Fruit fly (Drosophila melanogaster) whole organism, prepupa: ENCODE measurements around the gene Gcn2.
A peak's percentile ranks its signal among the peaks of the same experiment; 100 is the strongest.

Experiments
- Blimp-1 ChIP-seq: fragments of 200-800 bp; sonication (Bioruptor generic); optimal IDR thresholded peaks from 3 replicates; lab custom pipeline; 2017; ENCODE audit warnings: missing biosample characterization, missing genetic modification characterization, mild to moderate bottlenecking, moderate library complexity, missing genetic modification reagents
- CG10631 ChIP-seq: fragments of 200-800 bp; sonication (Bioruptor generic); optimal IDR thresholded peaks from 2 replicates; lab custom pipeline; 2016; ENCODE audit warnings: missing biosample characterization, missing genetic modification characterization
- CG10669 ChIP-seq: fragments of 200-800 bp; sonication (Bioruptor generic); optimal IDR thresholded peaks from 3 replicates; lab custom pipeline; 2018; ENCODE audit warnings: missing biosample characterization, mild to moderate bottlenecking, missing genetic modification characterization, moderate library complexity
- CG11294 ChIP-seq: fragments of 200-800 bp; sonication (Bioruptor generic); IDR thresholded peaks from 2 replicates; pipeline ENCODE4 v1.3.6; 2022; ENCODE audit warnings: missing biosample characterization, missing genetic modification characterization
- CG11762 ChIP-seq: fragments of 200-800 bp; sonication (Bioruptor generic); optimal IDR thresholded peaks from 3 replicates; lab custom pipeline; 2016; ENCODE audit warnings: missing biosample characterization, missing genetic modification characterization; ENCODE audit not compliant: insufficient read depth
- CG11902 ChIP-seq: fragments of 200-800 bp; sonication (Bioruptor generic); optimal IDR thresholded peaks from 3 replicates; lab custom pipeline; 2016; ENCODE audit warnings: missing biosample characterization, missing genetic modification characterization
- CG15336 ChIP-seq: fragments of 200-800 bp; sonication (Bioruptor generic); IDR thresholded peaks from 2 replicates; pipeline ENCODE4 v1.3.6; 2022; ENCODE audit warnings: missing biosample characterization, missing genetic modification characterization
- CG1621 ChIP-seq: fragments of 200-800 bp; sonication (Bioruptor generic); optimal IDR thresholded peaks from 3 replicates; lab custom pipeline; 2018; ENCODE audit warnings: missing biosample characterization, mild to moderate bottlenecking, missing genetic modification characterization
- CG16779 ChIP-seq: fragments of 200-800 bp; sonication (Bioruptor generic); optimal IDR thresholded peaks from 3 replicates; lab custom pipeline; 2017; ENCODE audit warnings: missing biosample characterization, mild to moderate bottlenecking, missing genetic modification characterization
- CG3032 ChIP-seq: fragments of 200-800 bp; optimal IDR thresholded peaks from 2 replicates; lab custom pipeline; 2019; ENCODE audit warnings: missing biosample characterization, mild to moderate bottlenecking, missing genetic modification characterization, moderate library complexity
- CG31627 ChIP-seq: fragments of 200-800 bp; sonication (Bioruptor generic); optimal IDR thresholded peaks from 3 replicates; lab custom pipeline; 2016; ENCODE audit warnings: missing biosample characterization, missing genetic modification characterization
- CG32006 ChIP-seq: fragments of 200-800 bp; sonication (Bioruptor generic); optimal IDR thresholded peaks from 3 replicates; lab custom pipeline; 2017; ENCODE audit warnings: missing biosample characterization, mild to moderate bottlenecking, missing genetic modification characterization
- CG34406 ChIP-seq: fragments of 200-800 bp; sonication (Bioruptor generic); optimal IDR thresholded peaks from 3 replicates; lab custom pipeline; 2016; ENCODE audit warnings: missing biosample characterization, missing genetic modification characterization
- CG3919 ChIP-seq: fragments of 200-800 bp; sonication (Bioruptor generic); optimal IDR thresholded peaks from 3 replicates; lab custom pipeline; 2016; ENCODE audit warnings: missing biosample characterization, missing genetic modification characterization
- CG4318 ChIP-seq: fragments of 200-800 bp; sonication (Bioruptor generic); optimal IDR thresholded peaks from 3 replicates; lab custom pipeline; 2017; ENCODE audit warnings: missing biosample characterization, mild to moderate bottlenecking, missing genetic modification characterization
- CG6276 ChIP-seq: fragments of 200-800 bp; sonication (Bioruptor generic); optimal IDR thresholded peaks from 2 replicates; lab custom pipeline; 2017; ENCODE audit warnings: missing biosample characterization, mild to moderate bottlenecking, missing genetic modification characterization
- CG6792 ChIP-seq: fragments of 200-800 bp; sonication (Bioruptor generic); optimal IDR thresholded peaks from 3 replicates; lab custom pipeline; 2016; ENCODE audit warnings: missing biosample characterization, missing genetic modification characterization
- CG6808 ChIP-seq: fragments of 200-800 bp; sonication (Bioruptor generic); optimal IDR thresholded peaks from 3 replicates; lab custom pipeline; 2017; ENCODE audit warnings: missing biosample characterization, missing genetic modification characterization, mild to moderate bottlenecking, moderate library complexity, missing genetic modification reagents
- CG6854 ChIP-seq: fragments of 200-800 bp; sonication (Bioruptor generic); optimal IDR thresholded peaks from 2 replicates; lab custom pipeline; 2017; ENCODE audit warnings: missing biosample characterization, mild to moderate bottlenecking, missing genetic modification characterization
- CG7368 ChIP-seq: fragments of 200-800 bp; sonication (Bioruptor generic); optimal IDR thresholded peaks from 3 replicates; lab custom pipeline; 2016; ENCODE audit warnings: missing biosample characterization, missing genetic modification characterization
- CG8119 ChIP-seq: fragments of 200-800 bp; sonication (Bioruptor generic); IDR thresholded peaks from 3 replicates; pipeline ENCODE4 v1.3.6; 2022; ENCODE audit warnings: missing biosample characterization, missing genetic modification characterization
- CG8319 ChIP-seq: fragments of 200-800 bp; sonication (Bioruptor generic); optimal IDR thresholded peaks from 3 replicates; lab custom pipeline; 2016; ENCODE audit warnings: missing biosample characterization, missing genetic modification characterization
- Eip75B ChIP-seq: fragments of 200-800 bp; sonication (Bioruptor generic); optimal IDR thresholded peaks from 3 replicates; lab custom pipeline; 2016; ENCODE audit warnings: missing biosample characterization, missing genetic modification characterization
- Ets21C ChIP-seq: fragments of 200-800 bp; sonication (Bioruptor generic); optimal IDR thresholded peaks from 3 replicates; lab custom pipeline; 2016; ENCODE audit warnings: missing biosample characterization, missing genetic modification characterization
- Ets96B ChIP-seq: fragments of 200-800 bp; optimal IDR thresholded peaks from 2 replicates; lab custom pipeline; 2019; ENCODE audit warnings: missing biosample characterization, mild to moderate bottlenecking, missing genetic modification characterization, moderate library complexity
- Gug ChIP-seq: fragments of 200-800 bp; sonication (Bioruptor generic); IDR thresholded peaks from 2 replicates; pipeline ENCODE4 v1.3.6; 2022; ENCODE audit warnings: missing biosample characterization, missing genetic modification characterization
- Hr38 ChIP-seq: sonication (Bioruptor generic); optimal IDR thresholded peaks from 2 replicates; lab custom pipeline; 2016; ENCODE audit warnings: missing biosample characterization, missing genetic modification characterization
- Hr39 ChIP-seq: fragments of 200-800 bp; sonication (Bioruptor generic); optimal IDR thresholded peaks from 2 replicates; lab custom pipeline; 2016; ENCODE audit warnings: missing biosample characterization, missing genetic modification characterization
- Hr4 ChIP-seq: fragments of 200-800 bp; sonication (Bioruptor generic); optimal IDR thresholded peaks from 3 replicates; lab custom pipeline; 2016; ENCODE audit warnings: missing biosample characterization, missing genetic modification characterization
- Lpt ChIP-seq: fragments of 200-800 bp; sonication (Bioruptor generic); optimal IDR thresholded peaks from 3 replicates; lab custom pipeline; 2016; ENCODE audit warnings: missing biosample characterization, missing genetic modification characterization
- Met ChIP-seq: fragments of 200-800 bp; sonication (Bioruptor generic); optimal IDR thresholded peaks from 3 replicates; lab custom pipeline; 2016; ENCODE audit warnings: missing biosample characterization, missing genetic modification characterization
- OdsH ChIP-seq: fragments of 200-800 bp; sonication (Bioruptor generic); optimal IDR thresholded peaks from 3 replicates; lab custom pipeline; 2016; ENCODE audit warnings: missing biosample characterization, missing genetic modification characterization
- Smox ChIP-seq: fragments of 200-800 bp; sonication (Bioruptor generic); optimal IDR thresholded peaks from 3 replicates; lab custom pipeline; 2016; ENCODE audit warnings: missing biosample characterization, missing genetic modification characterization
- Sox102F ChIP-seq: fragments of 200-800 bp; sonication (Bioruptor generic); optimal IDR thresholded peaks from 2 replicates; lab custom pipeline; 2016; ENCODE audit warnings: missing biosample characterization, mild to moderate bottlenecking, missing genetic modification characterization
- Sox15 ChIP-seq: fragments of 200-800 bp; sonication (Bioruptor generic); optimal IDR thresholded peaks from 3 replicates; lab custom pipeline; 2016; ENCODE audit warnings: missing biosample characterization, missing genetic modification characterization
- acj6 ChIP-seq: fragments of 200-800 bp; sonication (Bioruptor generic); optimal IDR thresholded peaks from 3 replicates; lab custom pipeline; 2016; ENCODE audit warnings: missing biosample characterization, missing genetic modification characterization
- cyc ChIP-seq: fragments of 200-800 bp; sonication (Bioruptor generic); optimal IDR thresholded peaks from 3 replicates; lab custom pipeline; 2016; ENCODE audit warnings: missing biosample characterization, missing genetic modification characterization
- dac ChIP-seq: fragments of 200-800 bp; sonication (Bioruptor generic); optimal IDR thresholded peaks from 2 replicates; lab custom pipeline; 2017; ENCODE audit warnings: missing biosample characterization, mild to moderate bottlenecking, missing genetic modification characterization
- esn ChIP-seq: fragments of 200-800 bp; sonication (Bioruptor generic); optimal IDR thresholded peaks from 2 replicates; lab custom pipeline; 2016; ENCODE audit warnings: missing biosample characterization, mild to moderate bottlenecking, missing genetic modification characterization, moderate library complexity
- fd59A ChIP-seq: fragments of 200-800 bp; sonication (Bioruptor generic); optimal IDR thresholded peaks from 2 replicates; lab custom pipeline; 2017; ENCODE audit warnings: missing biosample characterization, mild to moderate bottlenecking, missing genetic modification characterization, missing genetic modification reagents
- fd85E ChIP-seq: fragments of 200-800 bp; sonication (Bioruptor generic); optimal IDR thresholded peaks from 3 replicates; lab custom pipeline; 2016; ENCODE audit warnings: missing biosample characterization, missing genetic modification characterization
- fkh ChIP-seq: fragments of 200-800 bp; sonication (Bioruptor generic); optimal IDR thresholded peaks from 3 replicates; lab custom pipeline; 2017; ENCODE audit warnings: missing biosample characterization, mild to moderate bottlenecking, missing genetic modification characterization, moderate library complexity
- net ChIP-seq: fragments of 200-800 bp; sonication (Bioruptor generic); optimal IDR thresholded peaks from 3 replicates; lab custom pipeline; 2016; ENCODE audit warnings: missing biosample characterization, missing genetic modification characterization
- pdm3 ChIP-seq: fragments of 200-800 bp; sonication (Bioruptor generic); optimal IDR thresholded peaks from 3 replicates; lab custom pipeline; 2016; ENCODE audit warnings: missing biosample characterization, missing genetic modification characterization
- salr ChIP-seq, 2 experiments: fragments of 200-800 bp; sonication (Bioruptor generic); optimal IDR thresholded peaks; 3 replicates each; lab custom pipeline; 2016 to 2018; ENCODE audit warnings: missing biosample characterization in 2 of 2, missing genetic modification characterization in 2 of 2, mild to moderate bottlenecking in 1 of 2
- ss ChIP-seq, 2 experiments: fragments of 200-800 bp; sonication (Bioruptor generic); optimal IDR thresholded peaks; 2 replicates in 1 of 2; 3 replicates in 1 of 2; lab custom pipeline; 2017 to 2018; ENCODE audit warnings: mild to moderate bottlenecking in 2 of 2, missing biosample characterization in 2 of 2, missing genetic modification characterization in 2 of 2, moderate library complexity in 1 of 2
- svp ChIP-seq: fragments of 200-800 bp; sonication (Bioruptor generic); peaks from one replicate; lab custom pipeline; 2016; ENCODE audit warnings: missing biosample characterization, missing genetic modification characterization
- topi ChIP-seq: fragments of 200-800 bp; sonication (Bioruptor generic); optimal IDR thresholded peaks from 3 replicates; lab custom pipeline; 2016; ENCODE audit warnings: missing biosample characterization, missing genetic modification characterization
- vri ChIP-seq: fragments of 200-800 bp; sonication (Bioruptor generic); optimal IDR thresholded peaks from 3 replicates; lab custom pipeline; 2016; ENCODE audit warnings: missing biosample characterization, mild to moderate bottlenecking, missing genetic modification characterization

Gene Gcn2

dm6 chr3R:31395222-31395831 is at the start of gene Gcn2, which contains the start of gene Ugt35D1:
Gcn2 (plus strand) TSS chr3R:31395660.
Ugt35D1 (minus strand) TSS chr3R:31395304.
- TF ChIP-seq Sox15 (GFP tag; lab: Kevin White, UChicago): no peak
- no peak for TF ChIP-seq Met (GFP tag; lab: Kevin White, UChicago)

- TF ChIP-seq CG7368 (GFP tag; lab: Kevin White, UChicago) (peak; percentile 11), vri (GFP tag; lab: Kevin White, UChicago) (no peak), CG6792 (GFP tag; lab: Kevin White, UChicago) (peak; percentile 39), Hr39 (peak; percentile 2), fd59A (GFP tag; lab: Kevin White, UChicago) (no peak), Ets21C (GFP tag; lab: Kevin White, UChicago) (no peak), CG15336 (no peak; the same call in 1 of the 2 replicates), ss (GFP tag; optimal IDR thresholded peaks at IDR 0.05; lab: Kevin White, UChicago) (no peak), CG6854 (GFP tag; lab: Kevin White, UChicago) (no peak), Hr4 (GFP tag; lab: Kevin White, UChicago) (no peak), Met (GFP tag; lab: Kevin White, UChicago) (peak; percentile 17), CG10631 (GFP tag; lab: Kevin White, UChicago) (peak; percentile 17), CG16779 (tag; lab: Kevin White, UChicago) (no peak), OdsH (GFP tag; lab: Kevin White, UChicago) (no peak), CG6808 (GFP tag; lab: Kevin White, UChicago) (no peak), CG11294 (no peak), salr (GFP tag; optimal IDR thresholded peaks at IDR 0.05; lab: Kevin White, UChicago) (no peak), fkh (GFP tag; lab: Kevin White, UChicago) (no peak), Blimp-1 (GFP tag; lab: Kevin White, UChicago) (no peak), CG31627 (GFP tag; lab: Kevin White, UChicago) (no peak), Sox15 (GFP tag; lab: Kevin White, UChicago) (no peak), CG3032 (tag; lab: Kevin White, UChicago) (no peak), esn (GFP tag; lab: Kevin White, UChicago) (peak; percentile 19), fd85E (GFP tag; lab: Kevin White, UChicago) (no peak), CG11762 (no peak), topi (GFP tag; lab: Kevin White, UChicago) (peak; percentile 7), svp (peak; percentile 56), CG1621 (tag; lab: Kevin White, UChicago) (no peak), CG11902 (GFP tag; lab: Kevin White, UChicago) (no peak), Smox (GFP tag; lab: Kevin White, UChicago) (no peak), dac (GFP tag; lab: Kevin White, UChicago) (no peak), Hr38 (GFP tag; lab: Kevin White, UChicago) (no peak), Eip75B (GFP tag; lab: Kevin White, UChicago) (peak; percentile 29), pdm3 (GFP tag; lab: Kevin White, UChicago) (peak; percentile 8), Sox102F (GFP tag; lab: Kevin White, UChicago) (no peak), acj6 (GFP tag; lab: Kevin White, UChicago) (no peak), CG34406 (GFP tag; lab: Kevin White, UChicago) (no peak), Ets96B (tag; lab: Kevin White, UChicago) (peak; percentile 36), Lpt (peak; percentile 24), cyc (peak; percentile 15), CG8319 (no peak), CG4318 (no peak), CG6276 (GFP tag; lab: Kevin White, UChicago) (no peak), CG8119 (GFP tag; lab: Robert Waterston, UW) (0 out of 3 replicates have a peak, but pooled peaks have one; percentile 20), CG10669 (peak; percentile 15), CG32006 (GFP tag; lab: Kevin White, UChicago) (peak; percentile 40), net (GFP tag; lab: Kevin White, UChicago) (no peak), CG3919 (GFP tag; lab: Kevin White, UChicago) (peak; percentile 27), Gug (GFP tag; lab: Robert Waterston, UW) (no peak)
Observed at dm6 chr3R:31346657-31347056, 48.8 kb upstream of the Gcn2 start.
